Fruit fly (Drosophila melanogaster): ENCODE results near the gene chb.

Gene chb

DNA sequence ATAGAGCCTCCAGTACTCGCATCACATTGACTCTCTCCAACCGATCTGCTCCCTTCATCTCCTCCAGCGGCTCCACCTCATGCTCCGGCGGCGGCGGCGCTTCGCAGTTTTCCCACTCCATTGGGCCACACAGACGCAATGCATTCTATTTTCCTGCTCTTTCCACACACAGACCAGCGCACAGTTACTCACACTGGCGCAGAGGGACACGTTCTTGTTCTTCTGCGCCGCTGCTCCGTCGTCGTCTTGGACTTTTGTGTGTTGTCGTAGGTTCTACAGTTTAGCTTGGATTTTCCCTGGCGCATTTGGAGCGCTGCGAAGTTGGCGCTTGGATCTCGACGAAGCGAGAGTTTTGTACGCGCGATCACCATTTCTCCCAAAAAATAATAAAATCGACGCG is 53.7 kb downstream of the chb start, which contains the start of gene Eip78C:
Eip78C (plus strand) TSS at position 301 of the 400 bp plus-strand sequence.
- TF ChIP-seq Myc (optimal IDR thresholded peaks at IDR 0.05) (no peak), dsf (GFP tag; optimal IDR thresholded peaks at IDR 0.05; ENCODE audit: borderline replicate concordance) (no peak)

DNA sequence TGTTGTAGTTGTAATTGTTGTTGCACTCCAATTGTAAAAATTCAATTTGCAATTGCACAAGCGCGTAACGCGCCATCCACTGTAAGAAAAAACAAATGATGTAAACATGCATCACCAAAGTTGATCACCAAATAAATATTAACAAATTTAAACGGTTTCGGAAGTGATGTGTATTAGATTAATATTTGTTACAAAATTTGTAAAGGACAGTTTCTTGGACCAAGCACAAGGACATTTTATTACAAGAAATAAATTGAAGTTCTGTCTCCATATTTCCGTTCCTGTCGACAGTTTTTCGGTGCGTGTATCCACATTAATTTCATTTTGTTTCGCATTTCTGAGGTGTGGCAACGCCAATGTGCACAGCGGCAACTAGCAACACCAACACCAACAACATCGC is 57.1 kb downstream of the chb start:
- no peak for TF ChIP-seq jim (GFP tag; optimal IDR thresholded peaks at IDR 0.05)
- no peak for TF ChIP-seq Hr78 (GFP tag; optimal IDR thresholded peaks at IDR 0.05)
- no peak for TF ChIP-seq pan (optimal IDR thresholded peaks at IDR 0.05)
- TF ChIP-seq ey (GFP tag; optimal IDR thresholded peaks at IDR 0.05): no peak
- no peak for TF ChIP-seq sage (GFP tag; optimal IDR thresholded peaks at IDR 0.05)
- no peak for TF ChIP-seq tai (GFP tag; optimal IDR thresholded peaks at IDR 0.05)
- TF ChIP-seq lola (GFP tag; optimal IDR thresholded peaks at IDR 0.05): no peak
- no peak for TF ChIP-seq GATAd (GFP tag; optimal IDR thresholded peaks at IDR 0.05)
- no peak for TF ChIP-seq br (GFP tag; optimal IDR thresholded peaks at IDR 0.05)
- TF ChIP-seq Dfd (GFP tag; optimal IDR thresholded peaks at IDR 0.05): no peak
- TF ChIP-seq Sp1 (GFP tag; optimal IDR thresholded peaks at IDR 0.05): no peak
- no peak for TF ChIP-seq Vsx2 (GFP tag; optimal IDR thresholded peaks at IDR 0.05; ENCODE audit: partially characterized antibody)
- no peak for TF ChIP-seq OdsH (GFP tag; optimal IDR thresholded peaks at IDR 0.05)
- TF ChIP-seq Abd-B (GFP tag; optimal IDR thresholded peaks at IDR 0.05): no peak

DNA sequence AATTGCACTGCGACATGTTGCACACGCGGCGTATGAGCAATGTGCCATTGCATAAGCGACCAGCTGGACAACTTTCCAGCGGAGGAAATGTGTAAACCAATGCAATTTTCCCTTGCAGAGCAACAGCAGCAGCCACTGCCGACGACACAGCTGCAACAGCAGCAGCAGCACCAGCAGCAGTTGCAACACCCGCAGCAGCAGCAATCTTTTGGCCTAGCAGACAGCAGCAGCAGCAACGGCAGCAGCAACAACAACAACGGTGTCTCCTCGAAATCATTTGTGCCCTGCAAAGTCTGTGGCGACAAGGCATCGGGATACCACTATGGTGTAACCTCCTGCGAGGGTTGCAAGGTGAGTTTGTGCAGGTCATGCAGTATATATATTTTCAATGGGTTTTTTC is 58.1 kb downstream of the chb start:
- TF ChIP-seq Dfd (GFP tag; optimal IDR thresholded peaks at IDR 0.05): peak; percentile 92
- no peak for TF ChIP-seq Dif (GFP tag; optimal IDR thresholded peaks at IDR 0.05; ENCODE audit: partially characterized antibody)
- no peak for TF ChIP-seq CG9705 (GFP tag; optimal IDR thresholded peaks at IDR 0.05)
- no peak for TF ChIP-seq Rel (GFP tag; optimal IDR thresholded peaks at IDR 0.05)
- no peak for TF ChIP-seq Rel (tag; optimal IDR thresholded peaks at IDR 0.05)
- TF ChIP-seq Vsx2 (GFP tag; optimal IDR thresholded peaks at IDR 0.05; ENCODE audit: partially characterized antibody): no peak
- TF ChIP-seq dmrt93B (GFP tag; optimal IDR thresholded peaks at IDR 0.05): no peak

All from whole organism, wandering third instar larva.